Fruit fly (Drosophila melanogaster) whole organism: ENCODE results near the gene bib.

Experiments used
- CG8478 ChIP-seq: fragments of >200 bp; optimal IDR thresholded peaks from 2 replicates; lab custom pipeline; 2018; ENCODE audit warnings: inconsistent platforms
- Dll ChIP-seq: fragments of >200 bp; optimal IDR thresholded peaks from 2 replicates; lab custom pipeline; 2017
- EcR ChIP-seq, 2 experiments: fragments of >200 bp; optimal IDR thresholded peaks; 2 replicates each; lab custom pipeline; 2017; ENCODE audit warnings: missing biosample characterization in 2 of 2, missing genetic modification characterization in 2 of 2, missing genetic modification reagents in 2 of 2
- pan ChIP-seq: fragments of >200 bp; optimal IDR thresholded peaks from 2 replicates; lab custom pipeline; 2017
- psq ChIP-seq: fragments of >200 bp; optimal IDR thresholded peaks from 2 replicates; lab custom pipeline; 2017
- usp ChIP-seq: fragments of >200 bp; optimal IDR thresholded peaks from 2 replicates; lab custom pipeline; 2017; ENCODE audit warnings: missing biosample characterization, missing genetic modification characterization, mixed read lengths

The bib gene

dm6 chr2L:9984078-9984772 is at the start of gene bib:
TSS of gene bib (plus strand) at chr2L:9984645.
- TF ChIP-seq pan (lab: Kevin White, UChicago), result no peak
- TF ChIP-seq CG8478 (lab: Kevin White, UChicago), result no peak
- TF ChIP-seq Dll, result no peak
- TF ChIP-seq usp, result no peak
- TF ChIP-seq psq (lab: Kevin White, UChicago), result no peak
- no peak for TF ChIP-seq EcR (GFP tag; optimal IDR thresholded peaks at IDR 0.05; lab: Kevin White, UChicago)

dm6 chr2L:9937908-9938307 is 46.5 kb upstream of the bib start, which contains the start of gene Arglu1:
TSS of gene Arglu1 (minus strand) at chr2L:9938134.
- TF ChIP-seq Dll (no peak), usp (no peak), EcR (GFP tag; optimal IDR thresholded peaks at IDR 0.05; lab: Kevin White, UChicago) (no peak), pan (lab: Kevin White, UChicago) (no peak), CG8478 (lab: Kevin White, UChicago) (no peak), psq (lab: Kevin White, UChicago) (no peak)

- no peak for TF ChIP-seq usp
- no peak for TF ChIP-seq EcR (GFP tag; optimal IDR thresholded peaks at IDR 0.05; lab: Kevin White, UChicago)
- TF ChIP-seq CG8478 (lab: Kevin White, UChicago), result no peak
- no peak for TF ChIP-seq psq (lab: Kevin White, UChicago)
- TF ChIP-seq pan (lab: Kevin White, UChicago), result no peak
- TF ChIP-seq Dll, result no peak
These were observed 45.7 kb upstream of the bib start, which contains the start of the genes Datp and CG4619 for dm6 chr2L:9938631-9939256. TSS of gene Datp (minus strand) at chr2L:9938790. TSS of gene CG4619 (plus strand) at chr2L:9938863.

- TF ChIP-seq usp (no peak), pan (lab: Kevin White, UChicago) (no peak), EcR (GFP tag; optimal IDR thresholded peaks at IDR 0.05; lab: Kevin White, UChicago) (no peak), psq (lab: Kevin White, UChicago) (no peak), Dll (no peak), CG8478 (lab: Kevin White, UChicago) (no peak)
These were observed 40.9 kb upstream of the bib start for dm6 chr2L:9943521-9943920.

dm6 chr2L:9945086-9945485 is 39.4 kb upstream of the bib start:
- TF ChIP-seq usp, result no peak
- no peak for TF ChIP-seq EcR (GFP tag; optimal IDR thresholded peaks at IDR 0.05; lab: Kevin White, UChicago)
- TF ChIP-seq Dll, result no peak
- TF ChIP-seq psq (lab: Kevin White, UChicago), result no peak
- no peak for TF ChIP-seq pan (lab: Kevin White, UChicago)
- TF ChIP-seq CG8478 (lab: Kevin White, UChicago), result no peak

- no peak for TF ChIP-seq Dll
- no peak for TF ChIP-seq pan (lab: Kevin White, UChicago)
These were observed 38.4 kb upstream of the bib start for dm6 chr2L:9946051-9946450.

dm6 chr2L:9947265-9947664 is 37.2 kb upstream of the bib start, which contains the start of gene CG5853:
TSS of gene CG5853 (minus strand) at chr2L:9947648.
- no peak for TF ChIP-seq pan (lab: Kevin White, UChicago)
- TF ChIP-seq psq (lab: Kevin White, UChicago), result no peak
- no peak for TF ChIP-seq CG8478 (lab: Kevin White, UChicago)
- no peak for TF ChIP-seq usp
- TF ChIP-seq Dll, result no peak
- TF ChIP-seq EcR (GFP tag; optimal IDR thresholded peaks at IDR 0.05; lab: Kevin White, UChicago), result no peak

- no peak for TF ChIP-seq pan (lab: Kevin White, UChicago)
- TF ChIP-seq Dll, result no peak
- no peak for TF ChIP-seq EcR (GFP tag; optimal IDR thresholded peaks at IDR 0.05; lab: Kevin White, UChicago)
These were observed 36.5 kb upstream of the bib start for dm6 chr2L:9947738-9948519.

- no peak for TF ChIP-seq pan (lab: Kevin White, UChicago)
- no peak for TF ChIP-seq EcR (GFP tag; optimal IDR thresholded peaks at IDR 0.05; lab: Kevin White, UChicago)
- no peak for TF ChIP-seq usp
- no peak for TF ChIP-seq psq (lab: Kevin White, UChicago)
- TF ChIP-seq CG8478 (lab: Kevin White, UChicago), result no peak
- TF ChIP-seq Dll, result no peak
These were observed 36.0 kb upstream of the bib start for dm6 chr2L:9948520-9948858.

- no peak for TF ChIP-seq pan (lab: Kevin White, UChicago)
- TF ChIP-seq usp, result no peak
- no peak for TF ChIP-seq CG8478 (lab: Kevin White, UChicago)
- TF ChIP-seq psq (lab: Kevin White, UChicago), result no peak
These were observed 35.0 kb upstream of the bib start for dm6 chr2L:9949178-9950062.

dm6 chr2L:9954119-9954518 is 30.3 kb upstream of the bib start, which contains the start of the genes CG13126 and CG4709:
TSS of gene CG13126 (minus strand) at chr2L:9954181.
TSS of gene CG4709 (plus strand) at chr2L:9954325.
- TF ChIP-seq Dll (no peak), CG8478 (lab: Kevin White, UChicago) (no peak), EcR (GFP tag; optimal IDR thresholded peaks at IDR 0.05; lab: Kevin White, UChicago) (no peak), usp (no peak), psq (lab: Kevin White, UChicago) (no peak), pan (lab: Kevin White, UChicago) (no peak)
